Fruit fly (Drosophila melanogaster) whole organism, wandering third instar larva: ENCODE measurements around the gene Uggt.

ENCODE experiments used
- Abd-B ChIP-seq: fragments of >200 bp; optimal IDR thresholded peaks from 2 replicates; lab custom pipeline; 2017; ENCODE audit warnings: missing biosample characterization, missing genetic modification characterization
- CG32264 ChIP-seq: fragments of 200-800 bp; sonication (Bioruptor generic); optimal IDR thresholded peaks from 2 replicates; lab custom pipeline; 2016; ENCODE audit warnings: missing biosample characterization, missing genetic modification characterization
- CG9705 ChIP-seq: fragments of 200-800 bp; sonication (Bioruptor generic); optimal IDR thresholded peaks from 2 replicates; lab custom pipeline; 2018; ENCODE audit warnings: missing biosample characterization, mild to moderate bottlenecking, missing genetic modification characterization
- CrebA ChIP-seq: fragments of 200-800 bp; sonication (Bioruptor generic); optimal IDR thresholded peaks from 2 replicates; lab custom pipeline; 2016; ENCODE audit warnings: missing biosample characterization, mild to moderate bottlenecking, missing genetic modification characterization, borderline replicate concordance
- Dfd ChIP-seq: fragments of >200 bp; optimal IDR thresholded peaks from 2 replicates; lab custom pipeline; 2017; ENCODE audit warnings: missing biosample characterization, missing genetic modification characterization
- Dif ChIP-seq: fragments of 200-275, 200-300 bp; sonication (Bioruptor generic); optimal IDR thresholded peaks from 2 replicates; lab custom pipeline; 2018; ENCODE audit warnings: missing biosample characterization, missing genetic modification characterization; ENCODE audit not compliant: partially characterized antibody
- GATAd ChIP-seq: sonication (Bioruptor generic); optimal IDR thresholded peaks from 2 replicates; lab custom pipeline; 2016; ENCODE audit warnings: missing biosample characterization, missing genetic modification characterization
- HLH106 ChIP-seq: fragments of 200-800 bp; optimal IDR thresholded peaks from 3 replicates; lab custom pipeline; 2019; ENCODE audit warnings: missing biosample characterization, mild to moderate bottlenecking, missing genetic modification characterization, moderate library complexity
- Hnf4 ChIP-seq: fragments of 200-800 bp; sonication (Bioruptor generic); optimal IDR thresholded peaks from 2 replicates; lab custom pipeline; 2016; ENCODE audit warnings: missing biosample characterization, mild to moderate bottlenecking, missing genetic modification characterization
- Hr78 ChIP-seq: fragments of >200 bp; optimal IDR thresholded peaks from 2 replicates; lab custom pipeline; 2017; ENCODE audit warnings: missing biosample characterization, missing genetic modification characterization
- Hr83 ChIP-seq: fragments of 200-300 bp; sonication (Bioruptor generic); optimal IDR thresholded peaks from 2 replicates; lab custom pipeline; 2016; ENCODE audit warnings: missing biosample characterization, mild to moderate bottlenecking, missing genetic modification characterization, moderate library complexity; ENCODE audit not compliant: poor library complexity, severe bottlenecking
- Mio ChIP-seq: sonication (Bioruptor generic); optimal IDR thresholded peaks from 2 replicates; lab custom pipeline; 2016; ENCODE audit warnings: missing biosample characterization, missing genetic modification characterization
- Myc ChIP-seq: fragments of >200 bp; optimal IDR thresholded peaks from 2 replicates; lab custom pipeline; 2017
- N ChIP-seq: fragments of >200 bp; optimal IDR thresholded peaks from 2 replicates; lab custom pipeline; 2018; ENCODE audit warnings: missing biosample characterization, missing external identifiers, missing genetic modification characterization
- OdsH ChIP-seq: fragments of 200-800 bp; sonication (Bioruptor generic); optimal IDR thresholded peaks from 2 replicates; lab custom pipeline; 2016; ENCODE audit warnings: missing biosample characterization, mild to moderate bottlenecking, missing genetic modification characterization
- Rel ChIP-seq, 2 experiments: fragments of 200-800 bp; sonication (Bioruptor generic) in 1 of 2; optimal IDR thresholded peaks; 2 replicates in 1 of 2; 3 replicates in 1 of 2; lab custom pipeline; 2016 to 2019; ENCODE audit warnings: mild to moderate bottlenecking in 2 of 2, missing biosample characterization in 2 of 2, missing genetic modification characterization in 2 of 2, moderate library complexity in 1 of 2
- Sp1 ChIP-seq: fragments of 200-800 bp; sonication (Bioruptor generic); optimal IDR thresholded peaks from 3 replicates; lab custom pipeline; 2019; ENCODE audit warnings: missing biosample characterization, mild to moderate bottlenecking, missing genetic modification characterization, moderate library complexity
- Vsx2 ChIP-seq: fragments of 200-300, 225-300 bp; sonication (Bioruptor generic); optimal IDR thresholded peaks from 2 replicates; lab custom pipeline; 2018; ENCODE audit warnings: missing biosample characterization, missing genetic modification characterization; ENCODE audit not compliant: partially characterized antibody
- br ChIP-seq: fragments of 200-800 bp; sonication (Bioruptor generic); optimal IDR thresholded peaks from 2 replicates; lab custom pipeline; 2016; ENCODE audit warnings: missing biosample characterization, missing genetic modification characterization
- brk ChIP-seq: fragments of 200-800 bp; sonication (Bioruptor generic); optimal IDR thresholded peaks from 2 replicates; lab custom pipeline; 2016; ENCODE audit warnings: missing biosample characterization, mild to moderate bottlenecking, missing genetic modification characterization
- dl ChIP-seq, 2 experiments: fragments of 175-275, 200-275 bp in 1 of 2; fragments of 200-275 bp in 1 of 2; sonication (Bioruptor generic); optimal IDR thresholded peaks; lab custom pipeline; 2018; ENCODE audit warnings: mild to moderate bottlenecking in 2 of 2, missing biosample characterization in 2 of 2, missing genetic modification characterization in 2 of 2, moderate library complexity in 2 of 2; ENCODE audit not compliant: partially characterized antibody in 2 of 2, insufficient read depth in 1 of 2
- dmrt93B ChIP-seq: fragments of 200-800 bp; sonication (Bioruptor generic); optimal IDR thresholded peaks from 2 replicates; lab custom pipeline; 2018; ENCODE audit warnings: missing biosample characterization, mild to moderate bottlenecking, missing genetic modification characterization
- dsf ChIP-seq: sonication (Bioruptor generic); optimal IDR thresholded peaks from 2 replicates; lab custom pipeline; 2016; ENCODE audit warnings: missing biosample characterization, missing genetic modification characterization, borderline replicate concordance
- ey ChIP-seq: fragments of 200-800 bp; sonication (Bioruptor generic); optimal IDR thresholded peaks from 2 replicates; lab custom pipeline; 2016; ENCODE audit warnings: missing biosample characterization, missing genetic modification characterization
- foxo ChIP-seq, 2 experiments: fragments of 200-800 bp; sonication (Bioruptor generic); optimal IDR thresholded peaks; 2 replicates in 1 of 2; 3 replicates in 1 of 2; lab custom pipeline; 2016 to 2017; ENCODE audit warnings: missing biosample characterization in 2 of 2, missing genetic modification characterization in 2 of 2
- fru ChIP-seq: fragments of 200-800 bp; sonication (Bioruptor generic); optimal IDR thresholded peaks from 3 replicates; lab custom pipeline; 2016; ENCODE audit warnings: missing biosample characterization, mild to moderate bottlenecking, missing genetic modification characterization
- h ChIP-seq: fragments of 200-800 bp; sonication (Bioruptor generic); optimal IDR thresholded peaks from 3 replicates; lab custom pipeline; 2016; ENCODE audit warnings: missing biosample characterization, mild to moderate bottlenecking, missing genetic modification characterization
- jim ChIP-seq: fragments of 175-275, 200-325 bp; sonication (Bioruptor generic); optimal IDR thresholded peaks from 2 replicates; lab custom pipeline; 2016; ENCODE audit warnings: missing biosample characterization, mild to moderate bottlenecking, missing genetic modification characterization
- lola ChIP-seq: fragments of >200 bp; optimal IDR thresholded peaks from 2 replicates; lab custom pipeline; 2017; ENCODE audit warnings: missing biosample characterization, missing genetic modification characterization
- pan ChIP-seq: fragments of >200 bp; optimal IDR thresholded peaks from 2 replicates; lab custom pipeline; 2017
- rgr ChIP-seq: fragments of 200-800 bp; sonication (Bioruptor generic); optimal IDR thresholded peaks from 3 replicates; lab custom pipeline; 2016; ENCODE audit warnings: missing biosample characterization, mild to moderate bottlenecking, missing genetic modification characterization
- sage ChIP-seq: fragments of 200-800 bp; sonication (Bioruptor generic); optimal IDR thresholded peaks from 2 replicates; lab custom pipeline; 2016; ENCODE audit warnings: missing biosample characterization, mild to moderate bottlenecking, missing genetic modification characterization
- sv ChIP-seq: fragments of 200-800 bp; sonication (Bioruptor generic); optimal IDR thresholded peaks from 3 replicates; lab custom pipeline; 2016; ENCODE audit warnings: missing biosample characterization, missing genetic modification characterization
- tai ChIP-seq: sonication (Bioruptor generic); optimal IDR thresholded peaks from 2 replicates; lab custom pipeline; 2016; ENCODE audit warnings: missing biosample characterization, missing genetic modification characterization
- usp ChIP-seq: fragments of >200 bp; optimal IDR thresholded peaks from 2 replicates; lab custom pipeline; 2017; ENCODE audit warnings: missing biosample characterization, missing genetic modification characterization
- woc ChIP-seq: sonication (Bioruptor generic); optimal IDR thresholded peaks from 2 replicates; lab custom pipeline; 2016; ENCODE audit warnings: missing biosample characterization, mild to moderate bottlenecking, missing genetic modification characterization

Uggt gene

DNA sequence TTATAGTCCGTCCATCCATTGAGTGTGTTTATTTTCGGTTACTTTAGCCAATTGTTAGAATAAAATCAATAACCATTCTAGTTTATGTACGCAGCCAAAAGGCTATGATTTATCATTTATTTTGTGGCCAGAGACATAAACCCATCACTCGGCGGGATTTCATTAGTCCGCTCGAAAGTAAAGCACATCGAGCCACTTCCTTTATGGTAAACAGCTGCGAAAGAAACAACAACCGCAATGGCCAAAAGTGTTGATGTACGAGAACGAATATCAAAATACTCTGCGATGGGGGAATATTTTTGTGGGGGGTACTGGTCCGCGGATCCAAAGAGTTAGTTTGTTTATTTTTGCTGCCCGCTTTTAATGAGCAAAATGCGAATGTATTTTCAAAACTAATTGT is 9.1 kb downstream of the Uggt start:
- TF ChIP-seq dsf (GFP tag; lab: Kevin White, UChicago) (no peak), Hr83 (no peak), foxo (GFP tag; optimal IDR thresholded peaks at IDR 0.05; lab: Kevin White, UChicago) (no peak), Hr78 (GFP tag; lab: Kevin White, UChicago) (no peak), sage (no peak), Mio (GFP tag; lab: Kevin White, UChicago) (no peak), woc (no peak), GATAd (GFP tag; lab: Kevin White, UChicago) (no peak), CG32264 (GFP tag; lab: Kevin White, UChicago) (no peak), HLH106 (no peak), CG9705 (GFP tag; lab: Kevin White, UChicago) (no peak), brk (GFP tag; lab: Kevin White, UChicago) (no peak), lola (GFP tag; lab: Kevin White, UChicago) (no peak), Dfd (GFP tag; lab: Kevin White, UChicago) (no peak), Myc (no peak)

DNA sequence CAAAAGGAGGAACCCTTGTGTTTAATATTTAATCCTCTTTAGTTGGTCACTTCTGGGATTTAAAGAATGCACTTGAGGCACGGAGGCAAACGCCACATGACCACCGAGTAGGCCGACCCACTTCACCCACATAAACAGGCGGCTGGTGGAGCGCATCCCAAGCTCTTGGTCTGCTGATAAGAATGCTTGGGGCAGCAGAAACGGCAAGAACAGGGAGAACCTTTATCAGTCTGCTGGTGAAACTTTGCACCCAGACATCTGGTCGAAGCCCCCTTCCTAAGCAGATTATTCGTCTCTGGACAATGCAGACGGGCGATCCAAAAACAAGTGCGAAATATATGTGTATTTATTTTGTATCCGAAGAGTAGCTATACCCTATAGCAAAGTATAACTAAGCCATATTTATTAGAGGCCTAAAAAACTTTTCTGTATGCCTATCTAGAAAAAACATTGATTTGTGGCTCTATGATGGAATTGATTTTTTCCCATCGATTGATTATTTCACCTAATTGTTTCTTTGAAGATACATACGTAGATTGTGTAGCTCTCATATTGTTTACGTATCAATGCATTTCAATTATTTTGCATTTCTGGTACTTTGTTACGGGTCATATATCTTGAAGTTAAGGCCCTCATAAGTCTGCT is 16.8 kb downstream of the Uggt start:
- TF ChIP-seq GATAd (GFP tag; lab: Kevin White, UChicago) (no peak), CrebA (GFP tag; lab: Kevin White, UChicago) (no peak), N (GFP tag; lab: Kevin White, UChicago) (no peak), OdsH (GFP tag; lab: Kevin White, UChicago) (no peak), Mio (GFP tag; lab: Kevin White, UChicago) (no peak), br (GFP tag; lab: Kevin White, UChicago) (no peak), sage (no peak), HLH106 (no peak), dl (GFP tag; optimal IDR thresholded peaks at IDR 0.05; lab: Kevin White, UChicago; ENCODE audit: insufficient read depth in 1 of 2, partially characterized antibody in 2 of 2) (no peak), CG32264 (GFP tag; lab: Kevin White, UChicago) (no peak), dmrt93B (GFP tag; lab: Kevin White, UChicago) (no peak), Sp1 (GFP tag; lab: Kevin White, UChicago) (no peak), Rel (GFP tag; optimal IDR thresholded peaks at IDR 0.05; lab: Kevin White, UChicago) (no peak), Rel (tag; optimal IDR thresholded peaks at IDR 0.05; lab: Kevin White, UChicago) (peak; percentile 35), Hr83 (no peak), pan (lab: Kevin White, UChicago) (no peak), ey (GFP tag; lab: Kevin White, UChicago) (no peak), h (peak; percentile 8), sv (GFP tag; lab: Kevin White, UChicago) (no peak), dsf (GFP tag; lab: Kevin White, UChicago) (no peak), usp (GFP tag; lab: Kevin White, UChicago) (no peak), foxo (GFP tag; optimal IDR thresholded peaks at IDR 0.05; lab: Kevin White, UChicago) (peak in 1 of 2 experiments; percentile 33), Dfd (GFP tag; lab: Kevin White, UChicago) (no peak), CG9705 (GFP tag; lab: Kevin White, UChicago) (no peak), fru (peak; percentile 41), Abd-B (GFP tag; lab: Kevin White, UChicago) (no peak), Hnf4 (GFP tag; lab: Kevin White, UChicago) (peak; percentile 30), jim (GFP tag; lab: Kevin White, UChicago) (no peak), brk (GFP tag; lab: Kevin White, UChicago) (no peak), woc (no peak), lola (GFP tag; lab: Kevin White, UChicago) (no peak), rgr (GFP tag; lab: Kevin White, UChicago) (peak; percentile 20), Vsx2 (GFP tag; lab: Kevin White, UChicago) (no peak), Dif (peak; percentile 0), tai (GFP tag; lab: Kevin White, UChicago) (no peak), Hr78 (GFP tag; lab: Kevin White, UChicago) (no peak)
